Worm (Caenorhabditis elegans): ENCODE results near the gene pdcd-2.
"Not testable (repeated sequence)": the region's sequence is repeated elsewhere in the genome, so short reads cannot be mapped to it uniquely, and the experiment has no call there.

DNA sequence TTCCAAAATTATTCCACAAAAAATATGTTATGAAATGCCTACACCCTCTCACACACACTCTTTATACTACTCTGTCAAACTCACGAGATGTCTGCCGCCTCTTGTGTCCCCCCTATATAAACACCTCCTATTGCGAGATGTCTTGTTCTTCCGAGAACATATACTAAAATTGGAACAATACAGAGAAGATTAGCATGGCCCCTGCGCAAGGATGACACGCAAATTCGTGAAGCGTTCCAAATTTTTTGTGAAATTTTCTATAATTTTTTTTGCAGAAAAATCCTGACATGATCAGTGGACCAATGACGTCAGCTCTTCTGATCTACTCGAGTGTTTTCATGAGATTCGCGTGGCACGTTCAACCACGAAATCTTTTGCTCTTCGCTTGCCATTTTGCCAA is 3.8 kb downstream of the pdcd-2 start:
- TF ChIP-seq lin-38 (GFP tag; IDR thresholded peaks at IDR 0.05) = peak; percentile 80
- peak; percentile 36 for TF ChIP-seq hlh-30 (tag; optimal IDR thresholded peaks at IDR 0.05; ENCODE audit: insufficient read depth)
- not testable (repeated sequence) for TF ChIP-seq ces-1 (GFP tag; optimal IDR thresholded peaks at IDR 0.05); daf-12 (tag; optimal IDR thresholded peaks at IDR 0.05); F49E8.2 (tag; optimal IDR thresholded peaks at IDR 0.05; ENCODE audit: borderline replicate concordance); nhr-237 (tag; optimal IDR thresholded peaks at IDR 0.05); aly-2 (tag; optimal IDR thresholded peaks at IDR 0.05)

Measured in whole organism, L4 larva.